Worm (Caenorhabditis elegans) whole organism, mixed stage, embryonic: ENCODE data around the gene prp-21.
A peak's percentile ranks its signal among the peaks of the same experiment; 100 is the strongest.
"Not testable (repeated sequence)": the region's sequence is repeated elsewhere in the genome, so short reads cannot be mapped to it uniquely, and the experiment has no call there.

Source experiments
- M03D4.4 ChIP-seq: sonication (generic microtip); optimal IDR thresholded peaks from 2 replicates; lab custom pipeline; 2017; ENCODE audit warnings: mild to moderate bottlenecking, missing genetic modification characterization, missing compliant biosample characterization
- bed-3 ChIP-seq: fragments of 200-800 bp; sonication (Bioruptor generic); optimal IDR thresholded peaks from 3 replicates; lab custom pipeline; 2018; ENCODE audit warnings: mild to moderate bottlenecking, missing genetic modification characterization, moderate library complexity, missing compliant biosample characterization
- blmp-1 ChIP-seq: fragments of 150-350 bp; optimal IDR thresholded peaks from 2 replicates; lab custom pipeline; 2014; ENCODE audit warnings: missing biosample characterization, missing genetic modification characterization
- ceh-43 ChIP-seq: fragments of 200-800 bp; sonication (Bioruptor generic); optimal IDR thresholded peaks from 2 replicates; lab custom pipeline; 2018; ENCODE audit warnings: mild to moderate bottlenecking, missing genetic modification characterization, moderate library complexity, missing compliant biosample characterization
- ceh-83 ChIP-seq: fragments of 200-800 bp; sonication (Bioruptor generic); optimal IDR thresholded peaks from 2 replicates; lab custom pipeline; 2018; ENCODE audit warnings: mild to moderate bottlenecking, missing genetic modification characterization, missing compliant biosample characterization
- cnd-1 ChIP-seq: fragments of 200-800 bp; sonication (Bioruptor generic); optimal IDR thresholded peaks from 2 replicates; lab custom pipeline; 2018; ENCODE audit warnings: mild to moderate bottlenecking, missing genetic modification characterization, missing compliant biosample characterization
- drap-1 ChIP-seq: fragments of 200-800 bp; sonication (Bioruptor generic); optimal IDR thresholded peaks from 3 replicates; lab custom pipeline; 2018; ENCODE audit warnings: mild to moderate bottlenecking, missing genetic modification characterization, missing compliant biosample characterization
- elt-3 ChIP-seq: fragments of 150-350 bp; optimal IDR thresholded peaks from 2 replicates; lab custom pipeline; 2014; ENCODE audit warnings: missing biosample characterization, missing genetic modification characterization
- ham-2 ChIP-seq: fragments of 200-800 bp; sonication (Bioruptor generic); optimal IDR thresholded peaks from 2 replicates; lab custom pipeline; 2018; ENCODE audit warnings: mild to moderate bottlenecking, missing genetic modification characterization, missing compliant biosample characterization
- hlh-1 ChIP-seq: fragments of 150-350 bp; optimal IDR thresholded peaks from 2 replicates; lab custom pipeline; 2014; ENCODE audit warnings: missing biosample characterization, missing genetic modification reagents, missing genetic modification characterization
- lin-13 ChIP-seq: fragments of 150-350 bp; optimal IDR thresholded peaks from 2 replicates; lab custom pipeline; 2014; ENCODE audit warnings: missing biosample characterization, missing genetic modification characterization
- mls-2 ChIP-seq: sonication (generic microtip); optimal IDR thresholded peaks from 2 replicates; lab custom pipeline; 2016; ENCODE audit warnings: mild to moderate bottlenecking, missing genetic modification characterization, moderate library complexity, missing compliant biosample characterization
- nhr-12 ChIP-seq: fragments of 150-350 bp; optimal IDR thresholded peaks from 2 replicates; lab custom pipeline; 2014; ENCODE audit warnings: missing biosample characterization, missing genetic modification characterization
- nhr-2 ChIP-seq: fragments of 150-350 bp; optimal IDR thresholded peaks from 2 replicates; lab custom pipeline; 2014; ENCODE audit warnings: missing biosample characterization, missing genetic modification characterization
- nhr-237 ChIP-seq: fragments of 150-350 bp; optimal IDR thresholded peaks from 2 replicates; lab custom pipeline; 2014; ENCODE audit warnings: missing biosample characterization, missing genetic modification characterization
- nhr-76 ChIP-seq: sonication (generic microtip); optimal IDR thresholded peaks from 2 replicates; lab custom pipeline; 2017; ENCODE audit warnings: missing biosample characterization, missing genetic modification characterization
- sptf-1 ChIP-seq: sonication (generic microtip); optimal IDR thresholded peaks from 2 replicates; lab custom pipeline; 2017; ENCODE audit warnings: mild to moderate bottlenecking, missing genetic modification characterization, moderate library complexity, missing compliant biosample characterization
- unc-120 ChIP-seq: sonication (generic microtip); optimal IDR thresholded peaks from 2 replicates; lab custom pipeline; 2017; ENCODE audit warnings: missing genetic modification characterization, missing compliant biosample characterization; ENCODE audit not compliant: poor library complexity, severe bottlenecking
- unc-39 ChIP-seq: fragments of 150-350 bp; optimal IDR thresholded peaks from 2 replicates; lab custom pipeline; 2014; ENCODE audit warnings: missing biosample characterization, missing genetic modification characterization
- unc-62 ChIP-seq: fragments of 150-350 bp; optimal IDR thresholded peaks from 2 replicates; lab custom pipeline; 2014; ENCODE audit warnings: missing biosample characterization, missing genetic modification reagents, missing genetic modification characterization
- zip-8 ChIP-seq: fragments of 150-350 bp; optimal IDR thresholded peaks from 2 replicates; lab custom pipeline; 2014; ENCODE audit warnings: missing biosample characterization, missing genetic modification characterization
- ztf-11 ChIP-seq: fragments of 150-350 bp; optimal IDR thresholded peaks from 2 replicates; lab custom pipeline; 2014; ENCODE audit warnings: missing biosample characterization, missing genetic modification characterization

prp-21 gene

ce11 chrII:522302-522701 lies 37.6 kb downstream of the prp-21 start, which contains the start of gene slc-36.2:
Gene slc-36.2 (plus strand): TSS chrII:522602.
- TF ChIP-seq mls-2 (tag; lab: Kevin White, UChicago) (no peak), blmp-1 (no peak), nhr-237 (no peak), drap-1 (no peak), ceh-83 (GFP tag; lab: Kevin White, UChicago) (no peak), ztf-11 (no peak), lin-13 (tag; lab: Kevin White, UChicago) (no peak), zip-8 (no peak), nhr-12 (no peak), ham-2 (no peak), ceh-43 (no peak), cnd-1 (tag; lab: Kevin White, UChicago) (no peak), nhr-2 (tag; lab: Kevin White, UChicago) (no peak), M03D4.4 (no peak), unc-39 (no peak), unc-62 (GFP tag; lab: Kevin White, UChicago) (no peak)

ce11 chrII:526375-526774 lies 41.7 kb downstream of the prp-21 start, which contains the start of gene lgc-34:
Gene lgc-34 (plus strand): TSS chrII:526574.
- TF ChIP-seq unc-62 (GFP tag; lab: Kevin White, UChicago) (no peak), sptf-1 (tag; lab: Kevin White, UChicago) (no peak), M03D4.4 (no peak), hlh-1 (tag; lab: Kevin White, UChicago) (peak; percentile 95), unc-120 (tag; lab: Kevin White, UChicago) (peak; percentile 35)

- not testable (repeated sequence) for TF ChIP-seq nhr-76 (tag; lab: Kevin White, UChicago); ham-2; nhr-2 (tag; lab: Kevin White, UChicago)
- TF ChIP-seq, all 35 proteins: peak for 0; not testable (repeated sequence) for 35
Observed at ce11 chrII:535226-535625, 50.6 kb downstream of the prp-21 start, which contains the start of gene T27A1.3. Gene T27A1.3 (plus strand): TSS chrII:535526.

ce11 chrII:536775-537174 lies 52.1 kb downstream of the prp-21 start, which contains the start of gene T27A1.2:
Gene T27A1.2 (minus strand): TSS chrII:536875.
- TF ChIP-seq unc-39: no peak
- no peak for TF ChIP-seq sptf-1 (tag; lab: Kevin White, UChicago)
- TF ChIP-seq ceh-43: no peak
- no peak for TF ChIP-seq nhr-2 (tag; lab: Kevin White, UChicago)
- no peak for TF ChIP-seq elt-3 (tag; lab: Kevin White, UChicago)
- no peak for TF ChIP-seq blmp-1
- TF ChIP-seq ztf-11: no peak
- no peak for TF ChIP-seq zip-8
- TF ChIP-seq bed-3 (GFP tag; lab: Kevin White, UChicago): no peak
